Fruit fly (Drosophila melanogaster) whole organism, embryonic: Measurements from ENCODE around the gene CG43139.

Source experiments
- Atf6 ChIP-seq: fragments of 200-800 bp; sonication (Bioruptor generic); IDR thresholded peaks from 2 replicates; pipeline ENCODE4 v1.3.6; 2022; ENCODE audit warnings: missing biosample characterization, missing genetic modification characterization
- BtbVII ChIP-seq: fragments of 200-800 bp; sonication (Bioruptor generic); optimal IDR thresholded peaks from 3 replicates; lab custom pipeline; 2017; ENCODE audit warnings: missing biosample characterization, mild to moderate bottlenecking, missing genetic modification characterization
- CG10366 ChIP-seq: fragments of 200-800 bp; sonication (Bioruptor generic); IDR thresholded peaks from 2 replicates; pipeline ENCODE4 v1.3.6; 2022; ENCODE audit warnings: missing biosample characterization, missing genetic modification characterization
- CG10979 ChIP-seq: fragments of 200-800 bp; sonication (Bioruptor generic); optimal IDR thresholded peaks from 2 replicates; lab custom pipeline; 2018; ENCODE audit warnings: missing biosample characterization, mild to moderate bottlenecking, missing genetic modification characterization, moderate library complexity
- CG11456 ChIP-seq: fragments of 200-800 bp; sonication (Bioruptor generic); IDR thresholded peaks from 3 replicates; pipeline ENCODE4 v1.3.6; 2022; ENCODE audit warnings: missing biosample characterization, missing genetic modification characterization
- CG1233 ChIP-seq: fragments of 200-800 bp; sonication (Bioruptor generic); optimal IDR thresholded peaks from 4 replicates; lab custom pipeline; 2018; ENCODE audit warnings: missing biosample characterization, mild to moderate bottlenecking, missing genetic modification characterization
- CG12769 ChIP-seq: fragments of 200-800 bp; sonication (Bioruptor generic); optimal IDR thresholded peaks from 2 replicates; lab custom pipeline; 2019; ENCODE audit warnings: missing biosample characterization, mild to moderate bottlenecking, missing genetic modification characterization, moderate library complexity
- CG14965 ChIP-seq: fragments of 200-800 bp; sonication (Bioruptor generic); optimal IDR thresholded peaks from 2 replicates; lab custom pipeline; 2016; ENCODE audit warnings: missing biosample characterization, missing genetic modification characterization, borderline replicate concordance
- CG15479 ChIP-seq: fragments of 200-800 bp; sonication (Bioruptor generic); optimal IDR thresholded peaks from 3 replicates; lab custom pipeline; 2019; ENCODE audit warnings: missing biosample characterization, mild to moderate bottlenecking, missing genetic modification characterization, moderate library complexity
- CG17912 ChIP-seq: fragments of 200-800 bp; sonication (Bioruptor generic); optimal IDR thresholded peaks from 2 replicates; lab custom pipeline; 2018; ENCODE audit warnings: missing biosample characterization, mild to moderate bottlenecking, missing genetic modification characterization
- CG18011 ChIP-seq: fragments of 200-800 bp; sonication (Bioruptor generic); optimal IDR thresholded peaks from 2 replicates; lab custom pipeline; 2017; ENCODE audit warnings: missing biosample characterization, missing genetic modification characterization, mild to moderate bottlenecking, moderate library complexity, missing genotype
- CG18764 ChIP-seq: fragments of 200-800 bp; sonication (Bioruptor generic); optimal IDR thresholded peaks from 3 replicates; lab custom pipeline; 2016; ENCODE audit warnings: missing biosample characterization, missing genetic modification characterization
- CG3281 ChIP-seq: fragments of 200-800 bp; sonication (Bioruptor generic); optimal IDR thresholded peaks from 3 replicates; lab custom pipeline; 2017; ENCODE audit warnings: missing biosample characterization, mild to moderate bottlenecking, missing genetic modification characterization
- CG7928 ChIP-seq: fragments of 200-800 bp; sonication (Bioruptor generic); optimal IDR thresholded peaks from 2 replicates; lab custom pipeline; 2017; ENCODE audit warnings: missing biosample characterization, mild to moderate bottlenecking, missing genetic modification characterization
- Dfd ChIP-seq, 2 experiments: fragments of >200 bp; optimal IDR thresholded peaks; 2 replicates each; lab custom pipeline; 2017; ENCODE audit warnings: missing biosample characterization in 2 of 2, missing genetic modification characterization in 2 of 2
- Dip3 ChIP-seq: fragments of 200-800 bp; sonication (Bioruptor generic); optimal IDR thresholded peaks from 3 replicates; lab custom pipeline; 2016; ENCODE audit warnings: missing biosample characterization, missing genetic modification characterization
- Dll ChIP-seq: fragments of 200-800 bp; sonication (Bioruptor generic); IDR thresholded peaks from 4 replicates; pipeline ENCODE4 v1.3.6; 2022; ENCODE audit warnings: missing biosample characterization, missing genetic modification characterization; ENCODE audit not compliant: partially characterized antibody
- Eip74EF ChIP-seq, 2 experiments: fragments of 200-800 bp in 1 of 2; fragments of >200 bp in 1 of 2; sonication (Bioruptor generic) in 1 of 2; optimal IDR thresholded peaks; 2 replicates each; lab custom pipeline; 2017 to 2019; ENCODE audit warnings: missing biosample characterization in 2 of 2, missing genetic modification characterization in 2 of 2, mild to moderate bottlenecking in 1 of 2, moderate library complexity in 1 of 2
- Fer2 ChIP-seq: fragments of 200-800 bp; sonication (Bioruptor generic); optimal IDR thresholded peaks from 2 replicates; lab custom pipeline; 2018; ENCODE audit warnings: missing biosample characterization, mild to moderate bottlenecking, missing genetic modification characterization, moderate library complexity
- HLH54F ChIP-seq: fragments of 200-800 bp; sonication (Bioruptor generic); optimal IDR thresholded peaks from 3 replicates; lab custom pipeline; 2016; ENCODE audit warnings: missing biosample characterization, missing genetic modification characterization
- Hr3 ChIP-seq: fragments of 200-800 bp; sonication (Bioruptor generic); optimal IDR thresholded peaks from 3 replicates; lab custom pipeline; 2016; ENCODE audit warnings: missing biosample characterization, missing genetic modification characterization
- NFAT ChIP-seq: fragments of 200-800 bp; sonication (Bioruptor generic); IDR thresholded peaks from 2 replicates; pipeline ENCODE4 v1.3.6; 2022; ENCODE audit warnings: missing biosample characterization, missing genetic modification characterization
- Oaz ChIP-seq: fragments of 200-800 bp; sonication (Bioruptor generic); IDR thresholded peaks from 2 replicates; pipeline ENCODE4 v1.3.6; 2022; ENCODE audit warnings: missing biosample characterization, missing genetic modification characterization
- Sry-δ ChIP-seq: fragments of 200-800 bp; sonication (Bioruptor generic); optimal IDR thresholded peaks from 2 replicates; lab custom pipeline; 2016; ENCODE audit warnings: missing biosample characterization, missing genetic modification characterization
- Stat92E ChIP-seq, 3 experiments: fragments of >200 bp in 2 of 3; fragments of 200-800 bp in 1 of 3; sonication (Bioruptor generic) in 1 of 3; optimal IDR thresholded peaks; 2 replicates each; lab custom pipeline; 2017 to 2019; ENCODE audit warnings: missing biosample characterization in 3 of 3, missing genetic modification characterization in 3 of 3, mild to moderate bottlenecking in 1 of 3, moderate library complexity in 1 of 3
- Trl ChIP-seq, 3 experiments: fragments of >200 bp in 2 of 3; fragments of 200-800 bp in 1 of 3; sonication (Bioruptor generic) in 1 of 3; optimal IDR thresholded peaks; 2 replicates in 1 of 3; 3 replicates in 2 of 3; lab custom pipeline; 2016 to 2017; ENCODE audit warnings: missing biosample characterization in 1 of 3, missing genetic modification characterization in 1 of 3
- YL-1 ChIP-seq: fragments of 200-800 bp; sonication (Bioruptor generic); optimal IDR thresholded peaks from 3 replicates; lab custom pipeline; 2017; ENCODE audit warnings: missing biosample characterization, mild to moderate bottlenecking, missing genetic modification characterization
- bowl ChIP-seq: fragments of 200-800 bp; sonication (Bioruptor generic); IDR thresholded peaks from 2 replicates; pipeline ENCODE4 v1.3.6; 2022; ENCODE audit warnings: missing biosample characterization, missing genetic modification characterization
- cad ChIP-seq: fragments of >200 bp; optimal IDR thresholded peaks from 2 replicates; lab custom pipeline; 2017; ENCODE audit warnings: missing biosample characterization, missing genetic modification characterization
- dimm ChIP-seq: fragments of 200-800 bp; sonication (Bioruptor generic); IDR thresholded peaks from 2 replicates; pipeline ENCODE4 v1.3.6; 2022; ENCODE audit warnings: missing biosample characterization, missing genetic modification characterization
- disco-r ChIP-seq: fragments of 200-800 bp; sonication (Bioruptor generic); optimal IDR thresholded peaks from 2 replicates; lab custom pipeline; 2016; ENCODE audit warnings: missing biosample characterization, missing genetic modification characterization
- fd3F ChIP-seq: fragments of 200-800 bp; sonication (Bioruptor generic); optimal IDR thresholded peaks from 2 replicates; lab custom pipeline; 2018; ENCODE audit warnings: missing biosample characterization, mild to moderate bottlenecking, missing genetic modification characterization, moderate library complexity
- fd96Cb ChIP-seq: fragments of 200-800 bp; sonication (Bioruptor generic); optimal IDR thresholded peaks from 2 replicates; lab custom pipeline; 2018; ENCODE audit warnings: missing biosample characterization, mild to moderate bottlenecking, missing genetic modification characterization, moderate library complexity
- gfzf ChIP-seq: fragments of 200-800 bp; sonication (Bioruptor generic); optimal IDR thresholded peaks from 2 replicates; lab custom pipeline; 2016; ENCODE audit warnings: missing biosample characterization, mild to moderate bottlenecking, missing genetic modification characterization, moderate library complexity
- inv ChIP-seq: fragments of 200-800 bp; sonication (Bioruptor generic); IDR thresholded peaks from 2 replicates; pipeline ENCODE4 v1.3.6; 2022; ENCODE audit warnings: missing biosample characterization, missing genetic modification characterization; ENCODE audit not compliant: partially characterized antibody
- oc ChIP-seq: fragments of 200-800 bp; sonication (Bioruptor generic); optimal IDR thresholded peaks from 2 replicates; lab custom pipeline; 2018; ENCODE audit warnings: missing biosample characterization, mild to moderate bottlenecking, missing genetic modification characterization, moderate library complexity
- prd ChIP-seq, 3 experiments: fragments of >200 bp in 2 of 3; fragments of 200-800 bp in 1 of 3; sonication (Bioruptor generic) in 1 of 3; optimal IDR thresholded peaks in 2 of 3; IDR thresholded peaks in 1 of 3; 2 replicates in 2 of 3; 3 replicates in 1 of 3; pipeline versions ENCODE4 v1.3.6 to Lab custom; 2017 to 2022; ENCODE audit warnings: missing biosample characterization in 1 of 3, missing genetic modification characterization in 1 of 3
- scrt ChIP-seq: fragments of 200-800 bp; sonication (Bioruptor generic); optimal IDR thresholded peaks from 2 replicates; lab custom pipeline; 2018; ENCODE audit warnings: missing biosample characterization, mild to moderate bottlenecking, missing genetic modification characterization, moderate library complexity
- sd ChIP-seq: fragments of 200-800 bp; sonication (Bioruptor generic); optimal IDR thresholded peaks from 3 replicates; lab custom pipeline; 2018; ENCODE audit warnings: missing biosample characterization, mild to moderate bottlenecking, missing genetic modification characterization, moderate library complexity
- sens ChIP-seq: fragments of 200-800 bp; sonication (Bioruptor generic); peaks from one replicate; lab custom pipeline; 2016; ENCODE audit warnings: missing biosample characterization, missing genetic modification characterization
- slbo ChIP-seq: fragments of 200-800 bp; sonication (Bioruptor generic); IDR thresholded peaks from 2 replicates; pipeline ENCODE4 v1.3.6; 2022; ENCODE audit warnings: missing biosample characterization, missing genetic modification characterization
- so ChIP-seq: fragments of 200-800 bp; sonication (Bioruptor generic); IDR thresholded peaks from 3 replicates; pipeline ENCODE4 v1.3.6; 2022; ENCODE audit warnings: missing biosample characterization, missing genetic modification characterization
- stwl ChIP-seq: fragments of 200-800 bp; sonication (Bioruptor generic); optimal IDR thresholded peaks from 3 replicates; lab custom pipeline; 2018; ENCODE audit warnings: missing biosample characterization, mild to moderate bottlenecking, missing genetic modification characterization, moderate library complexity
- tin ChIP-seq: fragments of 200-800 bp; sonication (Bioruptor generic); optimal IDR thresholded peaks from 3 replicates; lab custom pipeline; 2016; ENCODE audit warnings: missing biosample characterization, missing genetic modification characterization
- trem ChIP-seq: fragments of 200-800 bp; optimal IDR thresholded peaks from 3 replicates; lab custom pipeline; 2019; ENCODE audit warnings: missing biosample characterization, mild to moderate bottlenecking, missing genetic modification characterization, moderate library complexity
- tup ChIP-seq: fragments of 200-800 bp; sonication (Bioruptor generic); optimal IDR thresholded peaks from 2 replicates; lab custom pipeline; 2016; ENCODE audit warnings: missing biosample characterization, mild to moderate bottlenecking, missing genetic modification characterization, moderate library complexity
- unpg ChIP-seq: fragments of 200-800 bp; sonication (Bioruptor generic); optimal IDR thresholded peaks from 3 replicates; lab custom pipeline; 2018; ENCODE audit warnings: missing biosample characterization, mild to moderate bottlenecking, missing genetic modification characterization, moderate library complexity
- vfl ChIP-seq: fragments of 200-800 bp; sonication (Bioruptor generic); optimal IDR thresholded peaks from 2 replicates; lab custom pipeline; 2016; ENCODE audit warnings: missing biosample characterization, missing genetic modification characterization
- z ChIP-seq: fragments of 200-800 bp; sonication (Bioruptor generic); IDR thresholded peaks from 3 replicates; pipeline ENCODE4 v1.3.6; 2022; ENCODE audit warnings: missing biosample characterization, missing genetic modification characterization

The CG43139 gene

dm6 chr3R:27547378-27547949, 45.6 kb upstream of the CG43139 start (continued):
- TF ChIP-seq Stat92E (GFP tag; optimal IDR thresholded peaks at IDR 0.05; lab: Kevin White, UChicago) = no peak
- TF ChIP-seq bowl (GFP tag; lab: Robert Waterston, UW) = no peak
- TF ChIP-seq oc (tag; lab: Kevin White, UChicago) = no peak
- TF ChIP-seq scrt (GFP tag; lab: Kevin White, UChicago) = no peak
- TF ChIP-seq Dfd (GFP tag; optimal IDR thresholded peaks at IDR 0.05; lab: Kevin White, UChicago) = no peak
- no peak for TF ChIP-seq vfl (GFP tag; lab: Kevin White, UChicago)
- no peak for TF ChIP-seq CG12769 (tag; lab: Kevin White, UChicago)
- TF ChIP-seq gfzf (GFP tag; lab: Kevin White, UChicago) = no peak
- no peak for TF ChIP-seq Trl (optimal IDR thresholded peaks at IDR 0.05; lab: Kevin White, UChicago)
- TF ChIP-seq Trl (GFP tag; optimal IDR thresholded peaks at IDR 0.05; lab: Kevin White, UChicago) = no peak
- no peak for TF ChIP-seq unpg (GFP tag; lab: Kevin White, UChicago)
- no peak for TF ChIP-seq Eip74EF (GFP tag; optimal IDR thresholded peaks at IDR 0.05; lab: Kevin White, UChicago)
- TF ChIP-seq tin (GFP tag; lab: Kevin White, UChicago) = no peak
- TF ChIP-seq Dll (GFP tag; lab: Robert Waterston, UW) = no peak
- TF ChIP-seq CG1233 = no peak
- TF ChIP-seq CG11456 (GFP tag; lab: Robert Waterston, UW) = no peak
- no peak for TF ChIP-seq fd3F (GFP tag; lab: Kevin White, UChicago)
- no peak for TF ChIP-seq CG18011 (GFP tag; lab: Kevin White, UChicago)
- no peak for TF ChIP-seq Atf6 (GFP tag; lab: Robert Waterston, UW)
- no peak for TF ChIP-seq dimm (GFP tag; lab: Robert Waterston, UW)
- no peak for TF ChIP-seq Oaz (GFP tag; lab: Robert Waterston, UW)
- no peak for TF ChIP-seq tup (GFP tag; lab: Kevin White, UChicago)
- no peak for TF ChIP-seq fd96Cb (tag; lab: Kevin White, UChicago)
- TF ChIP-seq Hr3 (GFP tag; lab: Kevin White, UChicago) = no peak
- no peak for TF ChIP-seq Sry-δ (GFP tag; lab: Kevin White, UChicago)
- TF ChIP-seq BtbVII = no peak
- TF ChIP-seq HLH54F = no peak
- no peak for TF ChIP-seq NFAT (GFP tag; lab: Robert Waterston, UW)
- peak; percentile 10; the same call in 1 of the 2 replicates for TF ChIP-seq slbo (GFP tag; lab: Robert Waterston, UW)
- TF ChIP-seq CG15479 (GFP tag; lab: Kevin White, UChicago) = no peak
- TF ChIP-seq cad (GFP tag; lab: Kevin White, UChicago) = no peak
- no peak for TF ChIP-seq YL-1 (GFP tag; lab: Kevin White, UChicago)
- no peak for TF ChIP-seq prd (optimal IDR thresholded peaks at IDR 0.05; lab: Kevin White, UChicago)
- 0 out of 3 replicates have a peak, but pooled peaks have one; percentile 6 for TF ChIP-seq prd (GFP tag; IDR thresholded peaks at IDR 0.05; lab: Robert Waterston, UW)
- TF ChIP-seq disco-r (GFP tag; lab: Kevin White, UChicago) = no peak
- no peak for TF ChIP-seq CG17912
- peak; percentile 58 for TF ChIP-seq sens
- TF ChIP-seq CG7928 (GFP tag; lab: Kevin White, UChicago) = no peak
- TF ChIP-seq Fer2 (tag; lab: Kevin White, UChicago) = no peak
- TF ChIP-seq CG18764 (GFP tag; lab: Kevin White, UChicago) = no peak
- peak; percentile 40; the same call in 1 of the 2 replicates for TF ChIP-seq inv (GFP tag; lab: Robert Waterston, UW)
- TF ChIP-seq Dip3 (GFP tag; lab: Kevin White, UChicago) = no peak
- TF ChIP-seq trem (tag; lab: Kevin White, UChicago) = peak; percentile 1
- TF ChIP-seq so (GFP tag; lab: Robert Waterston, UW) = 0 out of 3 replicates have a peak, but pooled peaks have one; percentile 25
- no peak for TF ChIP-seq CG14965
- no peak for TF ChIP-seq CG3281
- no peak for TF ChIP-seq CG10979
- TF ChIP-seq stwl (tag; lab: Kevin White, UChicago) = peak; percentile 56
- no peak for TF ChIP-seq CG10366
- TF ChIP-seq sd (tag; lab: Kevin White, UChicago) = no peak
- no peak for TF ChIP-seq z
